Worm (Caenorhabditis elegans): ENCODE measurements around the gene Y48G9A.6.

- TF ChIP-seq nhr-12 (tag; optimal IDR thresholded peaks at IDR 0.05) (no peak), ceh-28 (tag; optimal IDR thresholded peaks at IDR 0.05) (no peak), mdl-1 (tag; optimal IDR thresholded peaks at IDR 0.05) (no peak)
These were observed 32.8 kb upstream of the Y48G9A.6 start for ce11 chrIII:2084829-2085228.

Data from whole organism, L3 larva.